Fruit fly (Drosophila melanogaster) whole organism, larva: ENCODE measurements around the gene PIG-U.

Experiments used
- noc ChIP-seq: fragments of 200-800 bp; sonication (Bioruptor generic); optimal IDR thresholded peaks from 3 replicates; lab custom pipeline; 2019; ENCODE audit warnings: missing biosample characterization, mild to moderate bottlenecking, missing genetic modification characterization, moderate library complexity

The PIG-U gene

DNA sequence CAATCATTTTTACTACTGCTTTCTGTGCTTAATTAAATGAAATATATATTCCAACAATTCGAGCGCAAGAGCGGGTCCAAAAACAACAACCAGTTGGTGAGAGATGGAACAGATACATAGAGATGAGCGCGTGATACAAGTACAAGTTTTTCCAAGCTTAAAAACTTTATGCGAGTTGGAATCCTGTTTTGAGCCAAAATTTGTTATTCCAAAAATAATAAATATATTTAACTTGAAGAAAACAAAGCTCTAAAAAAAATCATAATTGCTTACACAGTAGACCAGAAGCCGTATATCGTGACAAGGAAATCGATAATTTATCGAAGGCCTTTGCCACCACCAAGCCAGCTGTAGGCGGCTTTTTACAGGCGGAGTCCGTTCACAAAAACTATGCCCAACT, at the start of gene PIG-U, which contains the start of gene CG13097:
TSS of gene PIG-U (plus strand) at position 349 of the 400 bp plus-strand sequence.
TSS of gene CG13097 (minus strand) at position 121 of the 400 bp plus-strand sequence.
- TF ChIP-seq noc (tag; lab: Kevin White, UChicago) = no peak

dm6 chr2L:8466643-8467042, 48.3 kb upstream of the PIG-U start, which contains the start of gene dachs:
Gene dachs (plus strand): TSS chr2L:8466817.
- TF ChIP-seq noc (tag; lab: Kevin White, UChicago) = no peak

- no peak for TF ChIP-seq noc (tag; lab: Kevin White, UChicago)
Observed at dm6 chr2L:8468929-8469681, 45.8 kb upstream of the PIG-U start.

DNA sequence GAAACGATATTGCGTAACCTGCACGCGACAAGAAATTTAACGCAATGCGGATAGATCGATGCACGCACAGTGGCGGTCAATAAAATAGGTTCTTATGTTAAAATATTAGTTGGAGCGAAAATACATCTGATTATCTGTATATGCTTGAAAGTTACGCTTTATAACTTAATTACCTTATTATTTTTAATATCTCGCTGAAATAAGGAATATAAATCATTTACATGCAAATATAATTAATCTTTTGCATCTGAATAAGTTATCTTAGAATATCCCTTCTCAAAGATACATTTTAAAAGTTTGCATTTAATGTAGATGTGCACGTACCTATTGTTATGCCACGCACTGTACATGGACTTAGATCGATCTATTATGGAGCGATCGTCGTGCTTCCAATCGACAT, 43.2 kb upstream of the PIG-U start:
- no peak for TF ChIP-seq noc (tag; lab: Kevin White, UChicago)

DNA sequence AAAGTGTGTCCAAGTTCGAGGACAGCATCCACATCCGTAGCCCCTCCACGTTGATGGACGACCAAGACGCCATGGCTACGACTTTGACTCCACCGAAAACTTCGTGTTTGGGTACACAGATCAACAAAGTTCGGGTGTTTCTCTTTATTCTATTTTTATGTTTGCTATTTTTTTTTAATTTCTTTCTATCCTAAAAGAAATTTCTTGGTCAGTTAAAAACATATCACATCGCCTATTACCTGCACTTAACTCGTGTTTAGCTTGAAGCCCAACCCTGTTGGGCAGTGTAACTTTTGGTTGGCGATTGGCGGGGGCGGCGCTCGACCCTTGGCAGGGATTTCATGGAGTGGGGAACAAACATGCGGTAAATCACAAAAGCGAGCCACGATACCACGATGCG, 41.4 kb upstream of the PIG-U start:
- no peak for TF ChIP-seq noc (tag; lab: Kevin White, UChicago)

DNA sequence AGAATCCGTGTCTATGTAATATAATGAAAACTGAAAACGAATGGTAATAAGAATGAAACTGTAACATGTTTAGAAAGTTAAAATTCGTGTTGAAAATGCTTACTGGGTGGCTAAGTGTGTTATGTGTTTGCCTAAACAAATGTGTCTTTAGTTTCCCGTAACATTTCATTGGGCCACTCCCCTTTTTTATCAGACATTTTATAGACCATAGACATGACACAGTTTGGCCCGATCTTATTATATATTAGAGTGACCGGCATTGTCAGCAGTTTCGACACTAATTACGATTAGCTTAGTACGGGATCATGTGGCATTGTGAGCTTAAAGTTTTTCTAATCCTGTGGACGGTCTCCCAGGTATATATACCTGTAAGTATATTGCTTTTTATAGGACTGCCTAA, 37.8 kb upstream of the PIG-U start, which contains the start of gene CheA29a:
TSS of gene CheA29a (plus strand) at position 301 of the 400 bp plus-strand sequence.
- TF ChIP-seq noc (tag; lab: Kevin White, UChicago) = no peak

DNA sequence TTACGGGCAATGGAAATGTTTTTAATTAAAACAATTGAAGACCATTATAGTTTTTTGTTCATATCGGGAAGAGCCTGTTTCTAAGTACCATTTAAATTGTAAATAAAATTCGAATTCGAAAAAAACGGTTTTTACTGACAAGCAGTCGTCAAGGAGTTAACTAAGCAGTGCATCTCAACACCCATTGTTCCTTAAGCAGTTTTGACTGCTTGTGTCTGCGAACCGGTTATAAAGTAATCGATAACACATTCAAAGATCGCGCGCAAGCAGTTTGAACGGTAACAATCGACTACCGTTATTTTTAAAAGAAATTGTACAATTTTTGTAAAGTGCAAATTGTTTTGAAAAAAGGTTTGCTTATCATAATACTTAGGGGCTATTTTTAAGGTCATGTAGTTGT, 36.9 kb upstream of the PIG-U start:
- no peak for TF ChIP-seq noc (tag; lab: Kevin White, UChicago)

DNA sequence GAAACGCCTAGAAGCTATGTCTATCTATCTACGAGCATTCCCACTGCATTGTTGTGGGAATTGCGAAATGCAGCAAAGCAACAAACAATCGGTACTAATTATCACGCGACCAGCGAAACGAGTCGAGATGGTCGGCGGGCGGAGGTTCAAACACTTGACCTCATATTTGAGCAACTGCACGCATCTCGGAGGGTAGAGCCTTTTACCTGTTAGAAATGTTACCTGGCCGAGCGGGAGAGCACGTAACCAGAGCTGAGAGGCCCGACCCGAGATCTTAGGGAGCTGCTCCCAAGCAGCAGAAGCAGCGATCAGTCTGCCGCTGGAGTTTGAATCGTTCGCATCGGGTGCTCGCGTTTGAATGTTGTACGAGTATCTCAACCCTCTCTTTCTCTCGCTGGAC, 36.5 kb upstream of the PIG-U start:
- no peak for TF ChIP-seq noc (tag; lab: Kevin White, UChicago)

DNA sequence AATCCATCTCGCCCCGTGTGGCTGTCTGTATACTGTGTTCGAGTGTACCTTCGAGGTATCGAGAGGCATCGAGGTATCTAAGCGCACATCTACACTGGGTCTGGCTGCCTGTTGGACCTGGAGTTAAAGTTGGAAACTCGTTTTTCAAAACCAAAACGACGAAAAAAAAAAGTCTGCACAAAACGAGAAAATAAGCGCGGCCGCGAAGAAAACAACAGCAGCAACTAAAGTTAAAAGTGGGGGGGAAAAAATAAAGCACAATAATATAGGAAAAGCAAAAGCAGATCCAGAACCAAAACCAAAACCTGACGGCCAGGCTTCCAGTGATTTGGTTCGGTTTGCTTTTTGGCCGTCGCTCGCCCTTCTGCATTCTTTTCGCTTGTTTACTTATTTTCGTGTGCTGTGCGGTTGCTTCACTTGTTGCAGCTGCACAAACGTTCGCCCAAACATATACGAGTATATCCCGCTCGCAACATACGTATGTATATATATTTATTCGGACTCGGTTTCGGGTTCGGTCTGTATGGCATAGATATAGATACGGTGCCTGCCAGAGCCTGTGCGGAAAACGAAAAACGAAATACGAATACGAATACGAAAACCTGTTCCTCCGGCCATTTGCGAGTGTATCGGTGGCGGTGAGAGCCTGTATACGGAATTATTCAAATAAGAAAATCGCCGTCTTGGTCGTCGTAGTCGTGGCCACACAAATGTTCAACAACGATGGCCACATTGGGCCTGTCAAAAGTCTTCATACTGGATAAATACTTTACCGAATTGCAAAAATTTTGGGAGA, 35.8 kb upstream of the PIG-U start:
- TF ChIP-seq noc (tag; lab: Kevin White, UChicago) = no peak

DNA sequence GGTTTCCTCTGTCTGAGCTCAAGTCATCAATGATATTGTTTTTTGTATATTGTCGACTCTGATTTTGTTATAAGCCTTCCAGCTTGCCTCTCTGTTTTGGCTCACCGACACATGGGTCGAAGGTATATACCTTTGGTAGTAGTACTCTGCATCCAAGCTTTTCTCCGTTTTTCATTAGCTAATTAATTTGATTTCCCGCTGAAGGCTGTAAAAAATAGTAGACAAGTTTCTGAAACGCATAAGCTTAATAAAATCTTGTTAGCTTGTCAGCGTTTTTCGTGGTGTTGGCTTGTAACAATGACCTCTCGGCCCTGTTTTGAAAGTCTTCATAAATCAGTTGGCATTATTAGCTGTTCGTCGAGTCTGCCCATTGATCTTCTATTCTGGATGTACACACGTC, 34.1 kb upstream of the PIG-U start:
- peak; percentile 3 for TF ChIP-seq noc (tag; lab: Kevin White, UChicago)

- no peak for TF ChIP-seq noc (tag; lab: Kevin White, UChicago)
Observed at dm6 chr2L:8481623-8482424, 33.1 kb upstream of the PIG-U start, which contains the start of gene CG43796. Gene CG43796 (plus strand): TSS chr2L:8482374.

- TF ChIP-seq noc (tag; lab: Kevin White, UChicago) = no peak
Observed at dm6 chr2L:8485562-8485961, 29.3 kb upstream of the PIG-U start.

dm6 chr2L:8488735-8489134, 26.2 kb upstream of the PIG-U start, which contains the start of gene CG13088:
Gene CG13088 (plus strand): TSS chr2L:8488981.
- no peak for TF ChIP-seq noc (tag; lab: Kevin White, UChicago)

DNA sequence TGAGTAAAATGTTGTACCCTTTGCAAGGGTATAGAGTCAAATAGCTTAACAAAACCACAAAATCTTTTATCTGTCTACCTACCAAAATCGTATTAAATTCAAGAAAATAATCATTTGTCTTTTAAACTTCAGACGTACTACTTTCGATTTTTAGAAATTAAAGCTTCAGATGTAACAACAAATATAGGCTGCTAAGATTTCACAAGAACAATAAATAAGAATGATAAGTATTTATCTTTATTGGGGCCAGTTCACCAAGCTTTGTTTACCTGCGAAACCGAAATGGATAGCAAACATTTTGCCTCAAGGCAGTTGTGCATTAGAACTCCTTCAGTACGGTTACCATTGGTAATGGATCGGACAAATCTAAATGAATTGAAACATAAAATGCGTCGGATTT, 24.5 kb upstream of the PIG-U start, which contains the start of gene CG43400:
TSS of gene CG43400 (plus strand) at position 301 of the 400 bp plus-strand sequence.
- TF ChIP-seq noc (tag; lab: Kevin White, UChicago) = no peak

- TF ChIP-seq noc (tag; lab: Kevin White, UChicago) = no peak
Observed at dm6 chr2L:8496269-8496668, 18.6 kb upstream of the PIG-U start, which contains the start of gene Bace. Gene Bace (minus strand): TSS chr2L:8496307.
